Fruit fly (Drosophila melanogaster): ENCODE measurements around the gene Cmpk.

Cmpk gene

DNA sequence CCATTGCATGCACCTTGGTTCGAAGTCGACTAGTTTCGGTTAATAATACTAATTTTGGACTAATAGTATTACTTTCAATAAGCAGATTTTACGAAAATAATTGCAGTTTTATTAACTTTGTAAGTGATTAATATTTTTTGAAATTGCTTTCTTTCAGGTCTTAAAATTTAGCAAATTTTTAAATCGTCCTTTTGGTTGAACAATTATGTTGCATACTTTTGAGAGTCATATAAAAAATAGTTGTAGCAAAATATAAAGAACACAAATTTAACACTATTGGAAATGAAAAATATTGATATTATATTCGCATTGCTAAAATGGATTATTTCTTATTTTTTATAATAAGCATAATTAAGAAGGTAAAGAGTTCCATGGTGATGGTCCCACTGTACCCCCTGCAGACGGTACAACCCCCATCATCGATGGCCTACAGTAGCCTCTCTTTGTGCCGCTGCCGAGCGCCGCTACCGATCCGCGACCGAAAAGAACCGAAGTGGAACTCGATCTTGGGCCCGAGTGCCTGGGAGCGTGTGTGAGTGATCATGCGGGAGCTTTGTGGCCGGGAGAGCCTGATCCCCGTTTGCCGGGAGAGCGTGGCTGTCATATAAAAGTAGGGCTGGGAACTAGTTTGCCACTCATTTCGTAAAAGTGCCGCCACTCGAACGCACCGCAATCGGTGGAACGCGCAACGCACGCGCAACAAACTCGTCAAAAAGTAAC, 33.9 kb downstream of the Cmpk start (continued):
- peak; percentile 63 for TF ChIP-seq CG3838 (GFP tag; optimal IDR thresholded peaks at IDR 0.05)
- TF ChIP-seq mam (GFP tag; optimal IDR thresholded peaks at IDR 0.05) = peak; percentile 86
- peak; percentile 38; the same call in 1 of the 2 replicates for TF ChIP-seq GATAe (GFP tag; conservative IDR thresholded peaks at IDR 0.05)
- peak; percentile 76 for TF ChIP-seq HLH54F (GFP tag; optimal IDR thresholded peaks at IDR 0.05)
- peak; percentile 39 for TF ChIP-seq ems (GFP tag; optimal IDR thresholded peaks at IDR 0.05)
- TF ChIP-seq luna (GFP tag; optimal IDR thresholded peaks at IDR 0.05) = peak; percentile 62
- TF ChIP-seq CG12071 (GFP tag; optimal IDR thresholded peaks at IDR 0.05) = no peak
- TF ChIP-seq CG15514 (GFP tag; optimal IDR thresholded peaks at IDR 0.05) = peak; percentile 31
- peak; percentile 38; the same call in 1 of the 2 replicates for TF ChIP-seq sim (GFP tag; IDR thresholded peaks at IDR 0.05)
- TF ChIP-seq CG18262 (tag; optimal IDR thresholded peaks at IDR 0.05) = peak; percentile 99
- peak; percentile 83 for TF ChIP-seq CG17186 (GFP tag; optimal IDR thresholded peaks at IDR 0.05)
- peak; percentile 98 for TF ChIP-seq CG12391 (tag; optimal IDR thresholded peaks at IDR 0.05)
- TF ChIP-seq Bteb2 (GFP tag; optimal IDR thresholded peaks at IDR 0.05) = peak; percentile 88
- TF ChIP-seq dmrt99B (tag; optimal IDR thresholded peaks at IDR 0.05) = peak; percentile 97
- no peak for TF ChIP-seq prd (optimal IDR thresholded peaks at IDR 0.05)
- TF ChIP-seq prd (GFP tag; IDR thresholded peaks at IDR 0.05) = peak; percentile 89
- TF ChIP-seq Hr3 (GFP tag; optimal IDR thresholded peaks at IDR 0.05) = peak; percentile 97
- peak; percentile 73; the same call in 1 of the 2 replicates for TF ChIP-seq ro (GFP tag; IDR thresholded peaks at IDR 0.05)
- TF ChIP-seq nerfin-1 (tag; optimal IDR thresholded peaks at IDR 0.05) = peak; percentile 95
- peak; percentile 81 for TF ChIP-seq Aef1 (GFP tag; IDR thresholded peaks at IDR 0.05)
- TF ChIP-seq Doc2 (GFP tag; IDR thresholded peaks at IDR 0.05) = peak; percentile 73
- peak; percentile 98 for TF ChIP-seq CG10979 (tag; optimal IDR thresholded peaks at IDR 0.05)
- peak; percentile 70 for TF ChIP-seq CG10366 (GFP tag; IDR thresholded peaks at IDR 0.05)
- peak; percentile 95 for TF ChIP-seq Xbp1 (GFP tag; optimal IDR thresholded peaks at IDR 0.05)
- TF ChIP-seq CG4404 (GFP tag; IDR thresholded peaks at IDR 0.05) = peak; percentile 86
- no peak for TF ChIP-seq grn (GFP tag; optimal IDR thresholded peaks at IDR 0.05)
- peak; percentile 75 for TF ChIP-seq E2f1 (GFP tag; IDR thresholded peaks at IDR 0.05)
- peak; percentile 76 for TF ChIP-seq CHES-1-like (GFP tag; optimal IDR thresholded peaks at IDR 0.05)
- TF ChIP-seq bigmax (GFP tag; optimal IDR thresholded peaks at IDR 0.05) = no peak
- TF ChIP-seq CG8765 (GFP tag; IDR thresholded peaks at IDR 0.05) = no peak; the same call in none of the 2 replicates
- peak; percentile 73 for TF ChIP-seq shn (GFP tag; optimal IDR thresholded peaks at IDR 0.05)
- peak; percentile 87 for TF ChIP-seq da (GFP tag; optimal IDR thresholded peaks at IDR 0.05)
- peak; percentile 86 for TF ChIP-seq CG10274 (GFP tag; optimal IDR thresholded peaks at IDR 0.05)
- peak; percentile 99 for TF ChIP-seq sug (tag; optimal IDR thresholded peaks at IDR 0.05)
- peak; percentile 83 for TF ChIP-seq danr (GFP tag; IDR thresholded peaks at IDR 0.05)
- TF ChIP-seq chm (GFP tag; IDR thresholded peaks at IDR 0.05) = no peak
- TF ChIP-seq ash1 (GFP tag; optimal IDR thresholded peaks at IDR 0.05) = no peak
- no peak for TF ChIP-seq CG2199 (GFP tag; IDR thresholded peaks at IDR 0.05)
- peak; percentile 95 for TF ChIP-seq Sox102F (GFP tag; optimal IDR thresholded peaks at IDR 0.05)
- TF ChIP-seq CG1024 (GFP tag; IDR thresholded peaks at IDR 0.05) = peak; percentile 38; the same call in 1 of the 2 replicates
- no peak for TF ChIP-seq ato (GFP tag; IDR thresholded peaks at IDR 0.05; ENCODE audit: partially characterized antibody)
- peak; percentile 58 for TF ChIP-seq Sry-β (GFP tag; optimal IDR thresholded peaks at IDR 0.05)
- TF ChIP-seq CG17568 (GFP tag; optimal IDR thresholded peaks at IDR 0.05) = peak; percentile 81
- TF ChIP-seq TFAM (GFP tag; optimal IDR thresholded peaks at IDR 0.05) = peak; percentile 77
- TF ChIP-seq CG8478 (optimal IDR thresholded peaks at IDR 0.05) = no peak
- peak; percentile 76 for TF ChIP-seq pnt (GFP tag; optimal IDR thresholded peaks at IDR 0.05)
- TF ChIP-seq CG31388 (GFP tag; optimal IDR thresholded peaks at IDR 0.05) = peak; percentile 90
- TF ChIP-seq CG4617 (GFP tag; optimal IDR thresholded peaks at IDR 0.05; ENCODE audit: borderline replicate concordance) = peak; percentile 88
- peak; percentile 84 for TF ChIP-seq CG18764 (GFP tag; optimal IDR thresholded peaks at IDR 0.05)
- TF ChIP-seq HLH3B (GFP tag; IDR thresholded peaks at IDR 0.05) = peak; percentile 76

Measured in whole organism, embryonic.